Fruit fly (Drosophila melanogaster): Measurements from ENCODE around the gene mab-21.
A peak's percentile ranks its signal among the peaks of the same experiment; 100 is the strongest.

The mab-21 gene

dm6 chrX:5995951-5996350, 17.0 kb downstream of the mab-21 start (continued):
- TF ChIP-seq CG8281 (tag; optimal IDR thresholded peaks at IDR 0.05) (no peak), HmgD (GFP tag; optimal IDR thresholded peaks at IDR 0.05) (no peak), Sry-δ (GFP tag; optimal IDR thresholded peaks at IDR 0.05) (no peak), CG7786 (GFP tag; optimal IDR thresholded peaks at IDR 0.05) (no peak), gem (tag; optimal IDR thresholded peaks at IDR 0.05) (peak; percentile 65), klu (GFP tag; IDR thresholded peaks at IDR 0.05) (no peak), CG6689 (GFP tag; IDR thresholded peaks at IDR 0.05) (0 out of 2 replicates have a peak, but pooled peaks have one; percentile 17), mld (GFP tag; IDR thresholded peaks at IDR 0.05; ENCODE audit: partially characterized antibody) (no peak), sna (GFP tag; IDR thresholded peaks at IDR 0.05; ENCODE audit: partially characterized antibody) (no peak), CG4328 (GFP tag; optimal IDR thresholded peaks at IDR 0.05) (no peak), jigr1 (GFP tag; IDR thresholded peaks at IDR 0.05) (no peak), CG17802 (tag; optimal IDR thresholded peaks at IDR 0.05) (no peak), Hmx (GFP tag; optimal IDR thresholded peaks at IDR 0.05) (no peak), CG6683 (GFP tag; optimal IDR thresholded peaks at IDR 0.05) (no peak), CG11560 (tag; IDR thresholded peaks at IDR 0.05) (no peak), sisA (GFP tag; IDR thresholded peaks at IDR 0.05) (peak; percentile 35; the same call in 1 of the 2 replicates), fru (optimal IDR thresholded peaks at IDR 0.05) (no peak), gsb (GFP tag; IDR thresholded peaks at IDR 0.05) (no peak), en (GFP tag; optimal IDR thresholded peaks at IDR 0.05) (no peak), CG4707 (GFP tag; optimal IDR thresholded peaks at IDR 0.05) (no peak), Fer1 (GFP tag; optimal IDR thresholded peaks at IDR 0.05) (no peak), CG4730 (GFP tag; IDR thresholded peaks at IDR 0.05) (no peak), br (optimal IDR thresholded peaks at IDR 0.05) (no peak), peb (GFP tag; IDR thresholded peaks at IDR 0.05) (0 out of 2 replicates have a peak, but pooled peaks have one; percentile 8), Dip3 (GFP tag; optimal IDR thresholded peaks at IDR 0.05) (no peak), CG4404 (GFP tag; IDR thresholded peaks at IDR 0.05) (peak; percentile 45; the same call in 1 of the 2 replicates), CG18599 (GFP tag; optimal IDR thresholded peaks at IDR 0.05) (no peak), D19A (tag; optimal IDR thresholded peaks at IDR 0.05) (peak; percentile 26), CG5953 (GFP tag; IDR thresholded peaks at IDR 0.05) (no peak), luna (GFP tag; optimal IDR thresholded peaks at IDR 0.05) (no peak), CG32532 (GFP tag; IDR thresholded peaks at IDR 0.05) (no peak), YL-1 (GFP tag; optimal IDR thresholded peaks at IDR 0.05) (no peak), Xbp1 (GFP tag; optimal IDR thresholded peaks at IDR 0.05) (peak; percentile 30), pzg (GFP tag; optimal IDR thresholded peaks at IDR 0.05) (no peak), CG3163 (GFP tag; optimal IDR thresholded peaks at IDR 0.05) (no peak), ems (GFP tag; optimal IDR thresholded peaks at IDR 0.05) (no peak), CG10462 (GFP tag; optimal IDR thresholded peaks at IDR 0.05) (no peak), Bteb2 (GFP tag; optimal IDR thresholded peaks at IDR 0.05) (no peak), CG34224 (GFP tag; IDR thresholded peaks at IDR 0.05; ENCODE audit: partially characterized antibody) (no peak), CG14710 (tag; optimal IDR thresholded peaks at IDR 0.05) (peak; percentile 33), zf30C (GFP tag; optimal IDR thresholded peaks at IDR 0.05) (no peak), cas (GFP tag; IDR thresholded peaks at IDR 0.05) (no peak), tup (GFP tag; optimal IDR thresholded peaks at IDR 0.05) (no peak), Dref (GFP tag; IDR thresholded peaks at IDR 0.05) (no peak), CG12236 (GFP tag; optimal IDR thresholded peaks at IDR 0.05) (no peak), CG1792 (GFP tag; optimal IDR thresholded peaks at IDR 0.05) (no peak), CG10654 (GFP tag; optimal IDR thresholded peaks at IDR 0.05) (no peak), CG18619 (GFP tag; optimal IDR thresholded peaks at IDR 0.05) (no peak), CG13287 (GFP tag; IDR thresholded peaks at IDR 0.05; ENCODE audit: partially characterized antibody) (no peak), CG12942 (GFP tag; optimal IDR thresholded peaks at IDR 0.05) (no peak), Ptx1 (GFP tag; IDR thresholded peaks at IDR 0.05) (peak; percentile 26; the same call in 1 of the 2 replicates), mam (GFP tag; optimal IDR thresholded peaks at IDR 0.05) (no peak), dm (GFP tag; optimal IDR thresholded peaks at IDR 0.05) (no peak)
